Fruit fly (Drosophila melanogaster): Measurements from ENCODE around the gene Drice.

The Drice gene

dm6 chr3R:29841293-29841791 is 41.9 kb downstream of the Drice start, which contains the start of gene Cad99C (continued):
- TF ChIP-seq lz (GFP tag; optimal IDR thresholded peaks at IDR 0.05) (peak; percentile 5), CG3032 (tag; optimal IDR thresholded peaks at IDR 0.05) (peak; percentile 10), CG15336 (GFP tag; IDR thresholded peaks at IDR 0.05) (peak; percentile 26; the same call in 1 of the 2 replicates), Smox (GFP tag; optimal IDR thresholded peaks at IDR 0.05) (no peak), Sox102F (GFP tag; optimal IDR thresholded peaks at IDR 0.05) (peak; percentile 50), fd85E (GFP tag; optimal IDR thresholded peaks at IDR 0.05) (no peak)

- TF ChIP-seq CG6276 (GFP tag; optimal IDR thresholded peaks at IDR 0.05) (no peak), Eip93F (GFP tag; optimal IDR thresholded peaks at IDR 0.05) (no peak), CG31627 (GFP tag; optimal IDR thresholded peaks at IDR 0.05) (no peak), Met (GFP tag; optimal IDR thresholded peaks at IDR 0.05) (no peak), eg (GFP tag; IDR thresholded peaks at IDR 0.05) (peak; percentile 91), CG6854 (GFP tag; optimal IDR thresholded peaks at IDR 0.05) (no peak), Sox15 (GFP tag; optimal IDR thresholded peaks at IDR 0.05) (peak; percentile 3), dsx (GFP tag; optimal IDR thresholded peaks at IDR 0.05; ENCODE audit: poor library complexity, severe bottlenecking) (peak; percentile 45), Hr4 (GFP tag; optimal IDR thresholded peaks at IDR 0.05) (peak; percentile 93), CG10669 (GFP tag; optimal IDR thresholded peaks at IDR 0.05) (no peak), CG8319 (GFP tag; optimal IDR thresholded peaks at IDR 0.05) (no peak), CG1621 (tag; optimal IDR thresholded peaks at IDR 0.05) (peak; percentile 66), Ets21C (GFP tag; optimal IDR thresholded peaks at IDR 0.05) (no peak), fd85E (GFP tag; optimal IDR thresholded peaks at IDR 0.05) (no peak), acj6 (GFP tag; optimal IDR thresholded peaks at IDR 0.05) (no peak), fd59A (GFP tag; optimal IDR thresholded peaks at IDR 0.05) (peak; percentile 61), salr (GFP tag; optimal IDR thresholded peaks at IDR 0.05) (peak in 1 of 2 experiments; percentile 65), Smox (GFP tag; optimal IDR thresholded peaks at IDR 0.05) (no peak), Sox14 (GFP tag; optimal IDR thresholded peaks at IDR 0.05) (no peak), esn (GFP tag; optimal IDR thresholded peaks at IDR 0.05) (no peak), CG11762 (GFP tag; optimal IDR thresholded peaks at IDR 0.05; ENCODE audit: insufficient read depth) (peak; percentile 5), CG32006 (GFP tag; optimal IDR thresholded peaks at IDR 0.05) (peak; percentile 94), Hr38 (GFP tag; optimal IDR thresholded peaks at IDR 0.05) (peak; percentile 22), dac (GFP tag; optimal IDR thresholded peaks at IDR 0.05) (peak; percentile 86), achi (GFP tag; optimal IDR thresholded peaks at IDR 0.05) (peak; percentile 50), Ets96B (tag; optimal IDR thresholded peaks at IDR 0.05) (peak; percentile 64), CG9139 (GFP tag; optimal IDR thresholded peaks at IDR 0.05) (no peak), CG10631 (GFP tag; optimal IDR thresholded peaks at IDR 0.05) (no peak), CG6163 (GFP tag; IDR thresholded peaks at IDR 0.05) (peak; percentile 91), CG11294 (GFP tag; IDR thresholded peaks at IDR 0.05) (peak; percentile 50; the same call in 1 of the 2 replicates), CG16779 (tag; optimal IDR thresholded peaks at IDR 0.05) (peak; percentile 9), topi (GFP tag; optimal IDR thresholded peaks at IDR 0.05) (no peak), CG7368 (GFP tag; optimal IDR thresholded peaks at IDR 0.05) (peak; percentile 38), CG3032 (tag; optimal IDR thresholded peaks at IDR 0.05) (peak; percentile 67), cyc (GFP tag; optimal IDR thresholded peaks at IDR 0.05) (no peak), ss (GFP tag; optimal IDR thresholded peaks at IDR 0.05) (no peak), CG8632 (GFP tag; optimal IDR thresholded peaks at IDR 0.05) (peak; percentile 10), CG6792 (GFP tag; optimal IDR thresholded peaks at IDR 0.05) (no peak), Eip75B (GFP tag; optimal IDR thresholded peaks at IDR 0.05) (no peak), Lpt (GFP tag; optimal IDR thresholded peaks at IDR 0.05) (peak; percentile 48), Gug (GFP tag; IDR thresholded peaks at IDR 0.05) (peak; percentile 84), CG4318 (GFP tag; optimal IDR thresholded peaks at IDR 0.05) (peak; percentile 88), CG6808 (GFP tag; optimal IDR thresholded peaks at IDR 0.05) (no peak), CG8119 (GFP tag; IDR thresholded peaks at IDR 0.05) (peak; percentile 91), CG15336 (GFP tag; IDR thresholded peaks at IDR 0.05) (peak; percentile 92), Blimp-1 (GFP tag; optimal IDR thresholded peaks at IDR 0.05) (no peak)
Measured at dm6 chr3R:29847126-29847525, 47.7 kb downstream of the Drice start.
